Worm (Caenorhabditis elegans) whole organism, L1 larva: Measurements from ENCODE around the gene col-123.

ENCODE experiments used
- C16A3.4 ChIP-seq: fragments of 150-350 bp; optimal IDR thresholded peaks from 2 replicates; lab custom pipeline; 2014; ENCODE audit warnings: missing biosample characterization, missing genetic modification characterization
- C34B4.2 ChIP-seq: sonication (generic microtip); optimal IDR thresholded peaks from 2 replicates; lab custom pipeline; 2017; ENCODE audit warnings: mild to moderate bottlenecking, missing genetic modification characterization, missing compliant biosample characterization
- ceh-90 ChIP-seq: sonication (generic microtip); optimal IDR thresholded peaks from 2 replicates; lab custom pipeline; 2016; ENCODE audit warnings: missing genetic modification characterization, missing compliant biosample characterization
- dsc-1 ChIP-seq: sonication (generic microtip); optimal IDR thresholded peaks from 2 replicates; lab custom pipeline; 2016; ENCODE audit warnings: mild to moderate bottlenecking, missing genetic modification characterization, missing compliant biosample characterization
- efl-1 ChIP-seq, 4 experiments: fragments of 150-350 bp; optimal IDR thresholded peaks in 3 of 4; peaks in 1 of 4; 1 replicate in 1 of 4; 2 replicates in 3 of 4; lab custom pipeline; 2014; ENCODE audit warnings: missing biosample characterization in 2 of 4, missing genetic modification characterization in 2 of 4, missing genetic modification reagents in 2 of 4
- ets-5 ChIP-seq: fragments of 200-800 bp; sonication (Bioruptor generic); IDR thresholded peaks from 2 replicates; pipeline ENCODE4 v1.3.6; 2022; ENCODE audit warnings: missing genetic modification characterization, missing compliant biosample characterization
- lin-14 ChIP-seq: fragments of 200-800 bp; sonication (Bioruptor generic); optimal IDR thresholded peaks from 2 replicates; lab custom pipeline; 2018; ENCODE audit warnings: mild to moderate bottlenecking, missing genetic modification characterization, moderate library complexity, missing compliant biosample characterization
- lsy-2 ChIP-seq, 2 experiments: fragments of 150-350 bp; optimal IDR thresholded peaks; 2 replicates each; lab custom pipeline; 2014; ENCODE audit warnings: missing biosample characterization in 2 of 2, missing genetic modification characterization in 2 of 2
- nhr-12 ChIP-seq: sonication (generic microtip); optimal IDR thresholded peaks from 2 replicates; lab custom pipeline; 2017; ENCODE audit warnings: missing biosample characterization, missing genetic modification characterization
- nhr-20 ChIP-seq: sonication (generic microtip); optimal IDR thresholded peaks from 2 replicates; lab custom pipeline; 2016; ENCODE audit warnings: mild to moderate bottlenecking, missing genetic modification characterization, missing compliant biosample characterization
- nhr-47 ChIP-seq: sonication (generic microtip); optimal IDR thresholded peaks from 2 replicates; lab custom pipeline; 2016; ENCODE audit warnings: mild to moderate bottlenecking, missing genetic modification characterization, moderate library complexity, missing compliant biosample characterization
- nhr-77 ChIP-seq: fragments of 150-350 bp; optimal IDR thresholded peaks from 2 replicates; lab custom pipeline; 2014; ENCODE audit warnings: missing biosample characterization, missing genetic modification characterization
- nhr-85 ChIP-seq: sonication (generic microtip); peaks from one replicate; lab custom pipeline; 2016; ENCODE audit warnings: missing genetic modification characterization, inconsistent platforms, missing compliant biosample characterization
- tbx-2 ChIP-seq: sonication (generic microtip); optimal IDR thresholded peaks from 2 replicates; lab custom pipeline; 2016; ENCODE audit warnings: missing genetic modification characterization, missing compliant biosample characterization

The col-123 gene

DNA sequence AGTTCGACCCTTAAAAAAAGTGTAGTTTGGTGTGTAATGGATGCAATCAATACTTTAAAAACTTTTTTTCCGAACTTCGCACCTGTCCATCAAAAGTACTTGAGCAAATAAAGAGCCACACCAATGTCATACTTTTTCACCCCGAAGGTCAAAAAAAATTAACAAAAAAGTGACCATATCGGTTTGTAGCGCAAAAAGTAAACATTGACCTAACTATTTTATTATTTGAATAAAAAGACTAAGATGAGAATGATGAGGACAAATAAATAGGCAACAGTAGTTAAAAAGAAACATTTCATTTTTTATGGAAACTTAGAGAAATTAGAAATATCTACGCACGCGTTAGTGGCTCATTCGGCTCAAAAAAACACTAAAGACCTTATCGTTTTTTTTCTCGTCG is 47.6 kb downstream of the col-123 start:
- TF ChIP-seq tbx-2 (tag; lab: Kevin White, UChicago) (peak; percentile 45), C34B4.2 (tag; lab: Kevin White, UChicago) (no peak), nhr-77 (tag; lab: Kevin White, UChicago) (peak; percentile 16), lin-14 (GFP tag; lab: Kevin White, UChicago) (peak; percentile 31)
- TF ChIP-seq, all 84 proteins: peak for 3

DNA sequence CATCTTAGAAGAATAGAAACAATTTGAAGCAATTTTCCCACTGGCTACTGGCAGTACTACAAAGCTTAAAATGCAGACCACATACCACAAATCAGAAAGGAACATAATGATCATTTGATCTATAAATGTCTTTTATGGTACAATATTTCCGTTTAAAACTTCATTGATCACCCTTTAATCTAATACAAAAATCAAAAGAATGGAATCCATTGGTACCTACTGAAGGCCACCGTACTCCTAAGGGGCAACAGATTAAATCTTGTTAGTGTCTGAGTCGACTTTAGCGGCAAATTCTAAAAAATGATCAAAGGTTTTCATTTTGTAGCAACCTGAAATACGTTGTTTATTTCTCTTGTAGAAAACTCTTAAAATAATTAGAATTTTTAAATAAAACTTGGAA is 50.5 kb downstream of the col-123 start:
- TF ChIP-seq lsy-2 (tag; optimal IDR thresholded peaks at IDR 0.05; lab: Kevin White, UChicago) (peak in 1 of 2 experiments; percentile 29), C16A3.4 (tag; lab: Kevin White, UChicago) (no peak), dsc-1 (tag; lab: Kevin White, UChicago) (no peak), nhr-47 (no peak), nhr-20 (tag; lab: Kevin White, UChicago) (peak; percentile 52), nhr-12 (tag; lab: Kevin White, UChicago) (no peak), efl-1 (optimal IDR thresholded peaks at IDR 0.05; lab: Kevin White, UChicago) (no peak), efl-1 (GFP tag; optimal IDR thresholded peaks at IDR 0.05 in 1 of 2; lab: Kevin White, UChicago) (peak in 1 of 2 experiments; percentile 53), nhr-85 (peak; percentile 86), ets-5 (GFP tag; lab: Robert Waterston, UW) (no peak), ceh-90 (no peak)
